Worm (Caenorhabditis elegans): ENCODE results near the gene set-31.

DNA sequence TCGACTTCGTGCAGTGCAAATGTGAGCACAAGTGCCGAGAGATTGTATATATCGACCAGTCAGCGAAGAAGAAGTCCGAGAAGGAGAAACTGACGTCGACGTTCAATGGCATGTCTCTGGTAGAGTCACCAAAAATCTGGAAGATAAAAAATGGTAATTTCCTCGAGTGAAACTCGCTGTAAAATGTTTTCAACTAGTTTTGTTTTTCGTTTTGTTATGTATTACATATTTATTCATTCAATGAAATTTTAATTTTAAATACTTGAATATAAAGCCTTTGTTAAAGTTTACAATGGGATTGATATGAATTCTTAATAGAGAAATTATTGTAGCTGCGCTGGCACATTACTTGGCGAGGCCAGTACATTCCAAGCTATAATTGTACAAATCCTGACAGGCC, 2.2 kb downstream of the set-31 start:
- no peak for TF ChIP-seq ets-4 (tag; optimal IDR thresholded peaks at IDR 0.05)
- TF ChIP-seq hlh-13 (GFP tag; optimal IDR thresholded peaks at IDR 0.05), result no peak
- TF ChIP-seq pag-3 (tag; optimal IDR thresholded peaks at IDR 0.05; ENCODE audit: borderline replicate concordance), result no peak
- no peak for TF ChIP-seq lim-6 (tag; optimal IDR thresholded peaks at IDR 0.05)

All from whole organism, late embryonic.